Worm (Caenorhabditis elegans): ENCODE data around the gene C40A11.4.

C40A11.4 gene

DNA sequence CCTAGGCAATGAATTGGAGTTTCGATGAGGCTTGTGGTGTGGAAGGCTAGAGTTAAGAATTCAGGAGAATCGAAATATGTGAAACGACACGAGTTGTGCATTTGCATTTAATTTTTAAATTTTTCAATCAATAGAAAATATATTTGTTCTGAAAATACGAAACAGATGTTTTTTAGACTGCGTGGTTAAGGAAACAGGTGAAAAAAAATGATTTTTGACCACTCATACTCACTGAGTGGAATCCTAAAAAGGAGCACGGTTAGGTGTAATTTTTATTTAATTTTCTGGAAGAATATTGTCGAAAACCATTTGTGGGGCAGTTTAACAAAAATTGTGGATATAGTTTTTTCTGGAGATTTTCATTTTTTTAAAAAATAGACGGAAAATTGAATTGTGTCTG is 20.4 kb upstream of the C40A11.4 start, which contains the start of gene srh-195:
Gene srh-195 (minus strand): TSS at position 101 of the 400 bp plus-strand sequence.
- no peak for TF ChIP-seq snpc-4 (tag; optimal IDR thresholded peaks at IDR 0.05)
- TF ChIP-seq elt-1 (tag; optimal IDR thresholded peaks at IDR 0.05): no peak

DNA sequence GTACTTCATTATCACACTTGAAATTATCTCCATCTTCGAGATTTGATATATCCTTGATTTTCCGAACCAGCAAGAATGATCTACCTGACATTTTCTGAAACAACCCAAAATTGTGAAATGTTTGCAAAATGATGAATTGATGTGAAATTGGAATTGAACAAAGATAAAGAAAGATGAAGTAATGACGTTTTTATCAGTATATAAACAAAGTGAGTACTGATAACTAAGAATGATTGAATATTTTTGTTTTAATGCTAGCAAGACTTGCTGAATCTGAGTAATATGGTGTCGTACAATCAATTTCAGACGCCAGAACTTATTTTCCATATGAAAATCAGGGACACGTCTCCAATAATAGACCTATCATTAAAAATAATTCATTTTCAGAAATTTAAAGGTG is 15.1 kb upstream of the C40A11.4 start, which contains the start of gene math-37:
Gene math-37 (minus strand): TSS at position 101 of the 400 bp plus-strand sequence.
- TF ChIP-seq R02D3.7 (tag; optimal IDR thresholded peaks at IDR 0.05) (no peak), sea-2 (GFP tag; optimal IDR thresholded peaks at IDR 0.05) (no peak), elt-2 (tag; optimal IDR thresholded peaks at IDR 0.05) (peak; percentile 55), tbx-2 (tag; optimal IDR thresholded peaks at IDR 0.05) (no peak), egl-27 (tag; optimal IDR thresholded peaks at IDR 0.05) (no peak), lin-15B (tag; optimal IDR thresholded peaks at IDR 0.05) (no peak), snpc-4 (tag; optimal IDR thresholded peaks at IDR 0.05) (no peak), nhr-43 (tag; optimal IDR thresholded peaks at IDR 0.05; ENCODE audit: poor library complexity, severe bottlenecking) (no peak), pqm-1 (tag; optimal IDR thresholded peaks at IDR 0.05) (peak; percentile 18), ceh-9 (tag; optimal IDR thresholded peaks at IDR 0.05) (no peak), zag-1 (tag; optimal IDR thresholded peaks at IDR 0.05) (no peak), eor-1 (tag; optimal IDR thresholded peaks at IDR 0.05) (no peak), lin-39 (tag; optimal IDR thresholded peaks at IDR 0.05) (no peak), nhr-23 (tag; optimal IDR thresholded peaks at IDR 0.05) (no peak), egl-5 (tag; optimal IDR thresholded peaks at IDR 0.05) (no peak), elt-1 (tag; optimal IDR thresholded peaks at IDR 0.05) (no peak), unc-39 (tag; optimal IDR thresholded peaks at IDR 0.05) (no peak)

DNA sequence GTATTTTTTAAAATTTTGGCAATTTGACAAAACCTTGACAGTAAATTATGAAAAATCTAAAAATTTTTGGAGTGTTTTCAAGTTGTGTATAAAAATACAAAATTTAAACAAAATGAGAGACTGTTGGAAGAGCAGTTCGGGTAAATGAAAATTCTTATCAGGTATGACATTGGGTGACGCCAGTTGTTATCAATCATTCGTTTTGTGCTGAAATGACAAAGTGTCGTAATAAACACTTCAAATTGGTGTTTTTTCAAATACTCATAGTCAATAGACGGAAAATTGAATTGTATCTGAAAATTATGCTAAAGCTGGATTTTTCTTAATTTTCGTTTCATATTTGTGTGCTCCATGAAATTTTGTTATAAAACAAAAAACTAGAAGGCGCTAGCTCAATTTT is 14.5 kb upstream of the C40A11.4 start:
- TF ChIP-seq elt-2 (tag; optimal IDR thresholded peaks at IDR 0.05): peak; percentile 55
- TF ChIP-seq nhr-237 (tag; optimal IDR thresholded peaks at IDR 0.05): no peak

DNA sequence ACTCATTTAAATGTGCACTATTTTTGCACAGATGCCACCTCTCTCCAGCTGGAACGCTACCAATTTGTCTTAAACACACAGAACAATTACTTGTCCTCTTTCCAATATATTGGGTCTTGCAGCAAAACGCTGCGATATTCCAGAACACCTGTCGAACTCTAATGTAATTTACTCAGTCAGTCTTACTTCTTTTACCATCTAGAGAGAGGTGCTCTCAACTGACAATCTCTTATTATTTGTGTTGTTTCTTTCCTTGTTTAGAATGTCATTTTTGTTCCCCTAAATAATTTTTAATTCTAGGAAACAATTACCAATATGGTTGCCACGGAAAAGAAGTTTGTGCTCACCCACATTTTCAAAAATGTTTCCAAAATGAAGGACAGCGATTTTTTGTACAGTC is 6.5 kb upstream of the C40A11.4 start, which contains the start of gene sdz-28:
Gene sdz-28 (plus strand): TSS at position 301 of the 400 bp plus-strand sequence.
- TF ChIP-seq fos-1 (tag; optimal IDR thresholded peaks at IDR 0.05) (no peak), elt-2 (tag; optimal IDR thresholded peaks at IDR 0.05) (no peak), fkh-10 (GFP tag; optimal IDR thresholded peaks at IDR 0.05) (no peak), ztf-11 (tag; optimal IDR thresholded peaks at IDR 0.05) (no peak), fkh-2 (tag; optimal IDR thresholded peaks at IDR 0.05) (no peak), nhr-77 (tag; optimal IDR thresholded peaks at IDR 0.05) (no peak), tbx-2 (tag; optimal IDR thresholded peaks at IDR 0.05) (no peak), egl-27 (tag; optimal IDR thresholded peaks at IDR 0.05) (no peak), R02D3.7 (tag; optimal IDR thresholded peaks at IDR 0.05) (no peak), pha-4 (tag; optimal IDR thresholded peaks at IDR 0.05) (no peak), snpc-4 (tag; optimal IDR thresholded peaks at IDR 0.05) (no peak)

DNA sequence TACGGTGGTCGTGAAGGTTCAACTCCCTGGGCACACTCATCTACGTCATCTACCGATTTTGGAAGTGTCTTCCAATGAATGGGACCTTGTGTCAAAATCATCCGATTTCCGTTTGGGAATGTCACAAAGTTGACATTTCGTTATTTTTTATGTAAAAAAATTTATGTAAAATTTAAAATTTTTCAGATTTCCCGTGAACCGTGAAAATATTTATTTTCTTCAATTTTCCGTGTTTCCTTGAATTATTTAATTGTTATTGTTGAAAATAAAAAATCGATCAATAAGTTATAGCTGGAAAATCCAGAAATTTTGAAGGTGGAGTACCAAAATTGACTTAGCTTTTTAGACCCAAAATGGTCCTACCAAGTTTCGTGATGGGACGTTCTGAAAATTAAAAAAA is 1.6 kb upstream of the C40A11.4 start, which contains the start of gene hpo-7:
Gene hpo-7 (minus strand): TSS at position 101 of the 400 bp plus-strand sequence.
- TF ChIP-seq lsy-12 (tag; optimal IDR thresholded peaks at IDR 0.05): no peak
- TF ChIP-seq elt-2 (tag; optimal IDR thresholded peaks at IDR 0.05): no peak
- TF ChIP-seq nhr-67 (tag; optimal IDR thresholded peaks at IDR 0.05): no peak
- TF ChIP-seq R02D3.7 (tag; optimal IDR thresholded peaks at IDR 0.05): no peak
- no peak for TF ChIP-seq ztf-4 (tag; optimal IDR thresholded peaks at IDR 0.05)
- TF ChIP-seq mdl-1 (tag; optimal IDR thresholded peaks at IDR 0.05): no peak

DNA sequence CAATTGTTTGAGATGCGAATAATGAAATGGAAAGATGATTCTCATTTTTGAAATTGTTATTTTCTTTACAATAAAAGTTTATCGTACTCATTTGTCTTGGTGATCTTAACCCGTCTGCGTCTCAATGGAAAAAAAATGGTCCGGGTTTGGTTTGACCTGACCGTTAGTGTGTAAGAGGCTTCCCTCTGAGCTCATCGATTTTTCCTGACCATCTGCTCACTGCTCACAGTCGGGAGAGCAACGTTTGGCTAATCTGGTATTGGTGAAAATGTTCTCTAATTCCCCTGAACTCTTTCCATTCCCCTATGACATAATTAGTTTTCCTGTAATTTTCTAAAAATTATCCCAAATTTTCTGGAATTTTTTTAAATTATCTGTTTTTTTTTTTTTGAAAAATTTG is 1.7 kb downstream of the C40A11.4 start:
- TF ChIP-seq nhr-67 (tag; optimal IDR thresholded peaks at IDR 0.05) (no peak), pha-4 (tag; optimal IDR thresholded peaks at IDR 0.05) (no peak), nfya-1 (tag; optimal IDR thresholded peaks at IDR 0.05; ENCODE audit: insufficient read depth) (no peak), aly-2 (tag; optimal IDR thresholded peaks at IDR 0.05) (no peak), unc-39 (tag; optimal IDR thresholded peaks at IDR 0.05) (no peak), nhr-11 (tag; optimal IDR thresholded peaks at IDR 0.05) (no peak), ztf-11 (tag; optimal IDR thresholded peaks at IDR 0.05) (no peak), fos-1 (tag; optimal IDR thresholded peaks at IDR 0.05) (no peak), nhr-77 (tag; optimal IDR thresholded peaks at IDR 0.05) (no peak), ztf-4 (tag; optimal IDR thresholded peaks at IDR 0.05) (no peak), nhr-43 (tag; optimal IDR thresholded peaks at IDR 0.05; ENCODE audit: poor library complexity, severe bottlenecking) (no peak), ceh-82 (tag; optimal IDR thresholded peaks at IDR 0.05) (no peak), ZK546.5 (tag; optimal IDR thresholded peaks at IDR 0.05) (no peak), sea-2 (GFP tag; optimal IDR thresholded peaks at IDR 0.05) (no peak)

Data from whole organism, L3 larva.